Worm (Caenorhabditis elegans) whole organism, L4 larva: ENCODE results near the gene T05H4.4.
A peak's percentile ranks its signal among the peaks of the same experiment; 100 is the strongest.

Experiments used
- D1046.2 ChIP-seq: fragments of 200-800 bp; sonication (Bioruptor generic); IDR thresholded peaks from 2 replicates; pipeline ENCODE4 v1.3.6; 2022; ENCODE audit warnings: missing genetic modification characterization, missing compliant biosample characterization
- F10B5.3 ChIP-seq: sonication (generic microtip); optimal IDR thresholded peaks from 2 replicates; lab custom pipeline; 2016; ENCODE audit warnings: mild to moderate bottlenecking, missing genetic modification characterization, missing compliant biosample characterization
- F26F4.8 ChIP-seq: fragments of 200-800 bp; sonication (Bioruptor generic); conservative IDR thresholded peaks from 2 replicates; pipeline ENCODE4 v1.3.6; 2022; ENCODE audit warnings: missing genetic modification characterization, missing compliant biosample characterization
- F37D6.2 ChIP-seq: sonication (generic microtip); optimal IDR thresholded peaks from 2 replicates; lab custom pipeline; 2016; ENCODE audit warnings: mild to moderate bottlenecking, missing genetic modification characterization, missing compliant biosample characterization
- R02D3.7 ChIP-seq: fragments of 150-350 bp; sonication (generic microtip); optimal IDR thresholded peaks from 3 replicates; lab custom pipeline; 2014; ENCODE audit warnings: missing biosample characterization, missing genetic modification characterization
- T20F7.1 ChIP-seq: fragments of 200-800 bp; sonication (Bioruptor generic); optimal IDR thresholded peaks from 2 replicates; lab custom pipeline; 2018; ENCODE audit warnings: mild to moderate bottlenecking, missing genetic modification characterization, missing compliant biosample characterization
- Y105C5A.15 ChIP-seq: fragments of 200-800 bp; sonication (Bioruptor generic); IDR thresholded peaks from 2 replicates; pipeline ENCODE4 v1.3.6; 2022; ENCODE audit warnings: missing genetic modification characterization, missing compliant biosample characterization
- ZK546.5 ChIP-seq, 2 experiments: sonication (generic microtip); optimal IDR thresholded peaks; 2 replicates each; lab custom pipeline; 2017; ENCODE audit warnings: missing biosample characterization in 2 of 2, missing genetic modification characterization in 2 of 2
- arid-1 ChIP-seq: fragments of 200-800 bp; sonication (Bioruptor generic); conservative IDR thresholded peaks from 2 replicates; pipeline ENCODE4 v1.3.6; 2022; ENCODE audit warnings: missing genetic modification reagents, missing genetic modification characterization, missing compliant biosample characterization
- ceh-32 ChIP-seq: sonication (generic microtip); optimal IDR thresholded peaks from 2 replicates; lab custom pipeline; 2016; ENCODE audit warnings: mild to moderate bottlenecking, missing genetic modification characterization, missing compliant biosample characterization; ENCODE audit not compliant: poor library complexity
- ceh-44 ChIP-seq: fragments of 200-800 bp; sonication (Bioruptor generic); IDR thresholded peaks from 2 replicates; pipeline ENCODE4 v1.3.6; 2022; ENCODE audit warnings: missing genetic modification reagents, missing genetic modification characterization, missing compliant biosample characterization
- ctbp-1 ChIP-seq: fragments of 200-800 bp; sonication (Bioruptor generic); IDR thresholded peaks from 2 replicates; pipeline ENCODE4 v1.3.6; 2022; ENCODE audit warnings: missing genetic modification reagents, missing genetic modification characterization, missing compliant biosample characterization
- daf-19 ChIP-seq: fragments of 200-800 bp; sonication (Bioruptor generic); conservative IDR thresholded peaks from 2 replicates; pipeline ENCODE4 v1.3.6; 2022; ENCODE audit warnings: missing genetic modification characterization, missing compliant biosample characterization
- daf-8 ChIP-seq: fragments of 200-800 bp; sonication (Bioruptor generic); IDR thresholded peaks from 2 replicates; pipeline ENCODE4 v1.3.6; 2022; ENCODE audit warnings: missing genetic modification characterization, missing compliant biosample characterization
- dmd-6 ChIP-seq: fragments of 200-800 bp; sonication (Bioruptor generic); IDR thresholded peaks from 2 replicates; pipeline ENCODE4 v1.3.6; 2022; ENCODE audit warnings: missing genetic modification reagents, missing genetic modification characterization, missing compliant biosample characterization
- dmd-8 ChIP-seq: fragments of 200-800 bp; sonication (Bioruptor generic); IDR thresholded peaks from 2 replicates; pipeline ENCODE4 v1.3.6; 2022; ENCODE audit warnings: missing genetic modification characterization, missing compliant biosample characterization
- dmd-9 ChIP-seq: fragments of 200-800 bp; sonication (Bioruptor generic); IDR thresholded peaks from 2 replicates; pipeline ENCODE4 v1.3.6; 2022; ENCODE audit warnings: missing genetic modification reagents, missing genetic modification characterization, missing compliant biosample characterization
- duxl-1 ChIP-seq: sonication (generic microtip); optimal IDR thresholded peaks from 2 replicates; lab custom pipeline; 2016; ENCODE audit warnings: mild to moderate bottlenecking, missing genetic modification characterization, moderate library complexity, missing compliant biosample characterization; ENCODE audit not compliant: poor library complexity
- egl-43 ChIP-seq: fragments of 200-800 bp; sonication (Bioruptor generic); IDR thresholded peaks from 2 replicates; pipeline ENCODE4 v1.3.6; 2022; ENCODE audit warnings: missing genetic modification reagents, missing genetic modification characterization, missing compliant biosample characterization
- gei-8 ChIP-seq: fragments of 200-800 bp; sonication (Bioruptor generic); optimal IDR thresholded peaks from 2 replicates; lab custom pipeline; 2018; ENCODE audit warnings: mild to moderate bottlenecking, missing genetic modification characterization, missing compliant biosample characterization
- hlh-11 ChIP-seq: fragments of 200-800 bp; sonication (Bioruptor generic); optimal IDR thresholded peaks from 2 replicates; lab custom pipeline; 2018; ENCODE audit warnings: mild to moderate bottlenecking, missing genetic modification characterization, missing compliant biosample characterization
- hlh-30 ChIP-seq: sonication (generic microtip); optimal IDR thresholded peaks from 2 replicates; lab custom pipeline; 2017; ENCODE audit warnings: antibody characterized with exemption, mild to moderate bottlenecking, missing genetic modification characterization, missing compliant biosample characterization; ENCODE audit not compliant: insufficient read depth
- jun-1 ChIP-seq: fragments of 150-350 bp; optimal IDR thresholded peaks from 2 replicates; lab custom pipeline; 2014; ENCODE audit warnings: missing biosample characterization, missing genetic modification reagents, missing genetic modification characterization
- lin-15B ChIP-seq: fragments of 150-350 bp; sonication (generic microtip); optimal IDR thresholded peaks from 3 replicates; lab custom pipeline; 2014; ENCODE audit warnings: missing biosample characterization, missing genetic modification characterization
- lin-39 ChIP-seq: fragments of 150-350 bp; optimal IDR thresholded peaks from 2 replicates; lab custom pipeline; 2014; ENCODE audit warnings: missing biosample characterization, missing genetic modification reagents, missing genetic modification characterization
- lir-3 ChIP-seq: sonication (generic microtip); optimal IDR thresholded peaks from 2 replicates; lab custom pipeline; 2016; ENCODE audit warnings: mild to moderate bottlenecking, missing genetic modification characterization, missing compliant biosample characterization
- mdl-1 ChIP-seq, 2 experiments: fragments of 150-350 bp in 1 of 2; sonication (generic microtip) in 1 of 2; optimal IDR thresholded peaks; 2 replicates each; lab custom pipeline; 2014 to 2017; ENCODE audit warnings: missing biosample characterization in 2 of 2, missing genetic modification characterization in 2 of 2
- mdt-29 ChIP-seq: fragments of 200-800 bp; sonication (Bioruptor generic); IDR thresholded peaks from 2 replicates; pipeline ENCODE4 v1.3.6; 2022; ENCODE audit warnings: missing genetic modification reagents, missing genetic modification characterization, missing compliant biosample characterization
- mep-1 ChIP-seq: fragments of 150-350 bp; sonication (generic microtip); optimal IDR thresholded peaks from 3 replicates; lab custom pipeline; 2014; ENCODE audit warnings: missing biosample characterization, missing genetic modification characterization
- mxl-2 ChIP-seq: fragments of 200-800 bp; sonication (Bioruptor generic); conservative IDR thresholded peaks from 2 replicates; pipeline ENCODE4 v1.3.6; 2022; ENCODE audit warnings: missing genetic modification reagents, missing genetic modification characterization, missing compliant biosample characterization
- nhr-10 ChIP-seq: fragments of 150-350 bp; optimal IDR thresholded peaks from 2 replicates; lab custom pipeline; 2014; ENCODE audit warnings: missing biosample characterization, missing genetic modification characterization
- nhr-11 ChIP-seq: fragments of 150-350 bp; optimal IDR thresholded peaks from 2 replicates; lab custom pipeline; 2014; ENCODE audit warnings: missing biosample characterization, missing genetic modification characterization
- nhr-111 ChIP-seq: fragments of 200-800 bp; sonication (Bioruptor generic); optimal IDR thresholded peaks from 2 replicates; lab custom pipeline; 2018; ENCODE audit warnings: mild to moderate bottlenecking, missing genetic modification characterization, missing compliant biosample characterization
- nhr-28 ChIP-seq: fragments of 150-350 bp; optimal IDR thresholded peaks from 2 replicates; lab custom pipeline; 2014; ENCODE audit warnings: missing biosample characterization, missing genetic modification characterization
- nhr-42 ChIP-seq: fragments of 200-800 bp; sonication (Bioruptor generic); IDR thresholded peaks from 2 replicates; pipeline ENCODE4 v1.3.6; 2022; ENCODE audit warnings: missing genetic modification characterization, missing compliant biosample characterization
- nhr-76 ChIP-seq: fragments of 150-350 bp; optimal IDR thresholded peaks from 2 replicates; lab custom pipeline; 2014; ENCODE audit warnings: missing biosample characterization, missing genetic modification characterization
- pha-4 ChIP-seq, 2 experiments: fragments of 150-350 bp in 1 of 2; fragments of 200-800 bp in 1 of 2; sonication (Bioruptor generic) in 1 of 2; IDR thresholded peaks in 1 of 2; optimal IDR thresholded peaks in 1 of 2; 2 replicates each; pipeline versions ENCODE4 v1.3.6 to Lab custom; 2014 to 2022; ENCODE audit warnings: missing genetic modification characterization in 2 of 2, missing genetic modification reagents in 2 of 2, missing biosample characterization in 1 of 2, missing compliant biosample characterization in 1 of 2
- php-3 ChIP-seq: fragments of 200-800 bp; sonication (Bioruptor generic); IDR thresholded peaks from 2 replicates; pipeline ENCODE4 v1.3.6; 2022; ENCODE audit warnings: missing genetic modification reagents, missing genetic modification characterization, missing compliant biosample characterization
- rbr-2 ChIP-seq: sonication (generic microtip); optimal IDR thresholded peaks from 2 replicates; lab custom pipeline; 2016; ENCODE audit warnings: missing genotype, missing genetic modification characterization, missing compliant biosample characterization
- sdz-12 ChIP-seq: fragments of 200-800 bp; sonication (Bioruptor generic); optimal IDR thresholded peaks from 2 replicates; lab custom pipeline; 2018; ENCODE audit warnings: mild to moderate bottlenecking, missing genetic modification characterization, missing compliant biosample characterization
- skn-1 ChIP-seq: fragments of 150-350 bp; optimal IDR thresholded peaks from 2 replicates; lab custom pipeline; 2014; ENCODE audit warnings: missing biosample characterization, missing genetic modification characterization
- snpc-1.2 ChIP-seq: fragments of 200-800 bp; sonication (Bioruptor generic); IDR thresholded peaks from 2 replicates; pipeline ENCODE4 v1.3.6; 2022; ENCODE audit warnings: missing genetic modification reagents, missing genetic modification characterization, missing compliant biosample characterization
- spr-3 ChIP-seq: fragments of 200-800 bp; sonication (Bioruptor generic); optimal IDR thresholded peaks from 2 replicates; lab custom pipeline; 2018; ENCODE audit warnings: mild to moderate bottlenecking, missing genetic modification characterization, missing compliant biosample characterization
- unc-130 ChIP-seq: sonication (generic microtip); optimal IDR thresholded peaks from 2 replicates; lab custom pipeline; 2016; ENCODE audit warnings: missing genetic modification reagents, missing genetic modification characterization, missing compliant biosample characterization
- unc-39 ChIP-seq: sonication (generic microtip); optimal IDR thresholded peaks from 2 replicates; lab custom pipeline; 2017; ENCODE audit warnings: missing biosample characterization, missing genetic modification characterization
- unc-62 ChIP-seq, 3 experiments: fragments of 150-350 bp in 1 of 3; sonication (generic microtip); optimal IDR thresholded peaks in 2 of 3; peaks in 1 of 3; 1 replicate in 1 of 3; 2 replicates in 2 of 3; lab custom pipeline; 2014 to 2017; ENCODE audit warnings: missing biosample characterization in 3 of 3, missing genetic modification characterization in 3 of 3, missing genetic modification reagents in 3 of 3, missing genotype in 1 of 3
- zag-1 ChIP-seq: fragments of 150-350 bp; optimal IDR thresholded peaks from 2 replicates; lab custom pipeline; 2014; ENCODE audit warnings: missing biosample characterization, missing genetic modification characterization
- zfp-3 ChIP-seq: fragments of 200-800 bp; sonication (Bioruptor generic); conservative IDR thresholded peaks from 2 replicates; pipeline ENCODE4 v1.3.6; 2022; ENCODE audit warnings: missing genetic modification reagents, missing genetic modification characterization, missing compliant biosample characterization
- zip-11 ChIP-seq: fragments of 200-800 bp; sonication (Bioruptor generic); IDR thresholded peaks from 2 replicates; pipeline ENCODE4 v1.3.6; 2022; ENCODE audit warnings: missing genetic modification characterization, missing compliant biosample characterization
- ztf-7 ChIP-seq: fragments of 150-350 bp; optimal IDR thresholded peaks from 2 replicates; lab custom pipeline; 2014; ENCODE audit warnings: missing biosample characterization, missing genetic modification characterization

Gene T05H4.4

DNA sequence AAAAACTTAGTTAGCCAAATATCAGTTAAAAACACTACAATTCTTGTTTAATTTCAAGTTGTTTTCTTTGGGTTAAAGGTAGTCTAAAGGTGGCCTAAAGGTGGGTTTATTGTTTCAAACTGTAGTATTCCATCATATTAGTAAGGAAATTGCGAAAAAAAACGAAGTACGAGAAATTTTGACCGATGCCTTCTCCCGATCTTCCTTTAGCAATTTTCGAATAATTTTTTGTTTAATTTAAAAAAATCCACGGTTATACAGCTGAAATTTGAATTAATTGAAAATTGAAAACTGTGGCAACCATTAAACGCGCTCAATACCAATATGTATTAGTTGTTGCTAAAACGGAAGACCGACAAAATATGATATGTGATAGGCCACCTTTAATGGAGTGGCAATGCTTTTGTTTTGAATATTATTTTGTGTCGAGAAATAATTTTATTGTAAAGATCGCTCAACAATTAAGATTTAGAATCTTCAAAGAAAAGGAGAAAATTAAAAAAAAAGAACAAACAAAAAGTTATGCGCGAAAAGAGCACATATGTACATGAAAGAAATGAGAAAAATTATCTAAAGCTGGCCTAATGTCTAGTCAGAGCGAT is 37.6 kb upstream of the T05H4.4 start (continued):
- TF ChIP-seq nhr-10 (tag; lab: Kevin White, UChicago) (peak; percentile 55), hlh-11 (tag; lab: Kevin White, UChicago) (no peak), zip-11 (GFP tag; lab: Robert Waterston, UW) (no peak), php-3 (no peak), Y105C5A.15 (GFP tag; lab: Robert Waterston, UW) (no peak), F10B5.3 (tag; lab: Kevin White, UChicago) (no peak), spr-3 (GFP tag; lab: Kevin White, UChicago) (no peak), snpc-1.2 (GFP tag; lab: Robert Waterston, UW) (no peak), egl-43 (GFP tag; lab: Robert Waterston, UW) (no peak), ceh-44 (GFP tag; lab: Robert Waterston, UW) (no peak), ctbp-1 (GFP tag; lab: Robert Waterston, UW) (no peak), unc-130 (GFP tag; lab: Kevin White, UChicago) (no peak), D1046.2 (GFP tag; lab: Robert Waterston, UW) (no peak), pha-4 (GFP tag; IDR thresholded peaks at IDR 0.05; lab: Robert Waterston, UW) (0 out of 2 replicates have a peak, but pooled peaks have one; percentile 20), pha-4 (tag; optimal IDR thresholded peaks at IDR 0.05; lab: Kevin White, UChicago) (no peak), zag-1 (tag; lab: Kevin White, UChicago) (no peak), mdl-1 (tag; optimal IDR thresholded peaks at IDR 0.05; lab: Kevin White, UChicago) (no peak), dmd-9 (GFP tag; lab: Robert Waterston, UW) (no peak), F26F4.8 (GFP tag; lab: Robert Waterston, UW) (no peak), unc-62 (GFP tag; optimal IDR thresholded peaks at IDR 0.05 in 1 of 2; lab: Kevin White, UChicago) (peak in 1 of 2 experiments; percentile 57), unc-62 (tag; optimal IDR thresholded peaks at IDR 0.05; lab: Kevin White, UChicago) (no peak), T20F7.1 (GFP tag; lab: Kevin White, UChicago) (peak; percentile 55), rbr-2 (no peak), dmd-8 (no peak), daf-8 (no peak), nhr-11 (tag; lab: Kevin White, UChicago) (no peak), mxl-2 (GFP tag; lab: Robert Waterston, UW) (no peak), dmd-6 (GFP tag; lab: Robert Waterston, UW) (no peak), unc-39 (tag; lab: Kevin White, UChicago) (no peak), nhr-42 (no peak), nhr-111 (GFP tag; lab: Kevin White, UChicago) (no peak), zfp-3 (GFP tag; lab: Robert Waterston, UW) (peak; percentile 75), gei-8 (GFP tag; lab: Kevin White, UChicago) (no peak), lin-39 (tag; lab: Kevin White, UChicago) (no peak), ztf-7 (tag; lab: Kevin White, UChicago) (no peak), jun-1 (tag; lab: Kevin White, UChicago) (no peak), nhr-28 (peak; percentile 17), ceh-32 (no peak), lin-15B (no peak), F37D6.2 (no peak), mep-1 (tag; lab: Kevin White, UChicago) (peak; percentile 59), daf-19 (no peak), duxl-1 (no peak), sdz-12 (GFP tag; lab: Kevin White, UChicago) (no peak), skn-1 (no peak), hlh-30 (tag; lab: Kevin White, UChicago) (no peak), R02D3.7 (tag; lab: Kevin White, UChicago) (no peak), mdt-29 (GFP tag; lab: Robert Waterston, UW) (no peak), ZK546.5 (tag; optimal IDR thresholded peaks at IDR 0.05; lab: Kevin White, UChicago) (no peak), arid-1 (GFP tag; lab: Robert Waterston, UW) (no peak), nhr-76 (tag; lab: Kevin White, UChicago) (no peak), lir-3 (tag; lab: Kevin White, UChicago) (no peak)
